Worm (Caenorhabditis elegans): ENCODE data around the gene M02D8.2.

ce11 chrX:8711141-8711645, 28.3 kb upstream of the M02D8.2 start, which contains the start of gene F53A9.1:
- TF ChIP-seq ces-1 (GFP tag; optimal IDR thresholded peaks at IDR 0.05): no peak
- no peak for TF ChIP-seq rnt-1 (tag; optimal IDR thresholded peaks at IDR 0.05)
- TF ChIP-seq blmp-1 (tag; optimal IDR thresholded peaks at IDR 0.05): no peak
- no peak for TF ChIP-seq unc-86 (tag; optimal IDR thresholded peaks at IDR 0.05)
- TF ChIP-seq jun-1 (tag; optimal IDR thresholded peaks at IDR 0.05): no peak
- TF ChIP-seq nhr-11 (tag; optimal IDR thresholded peaks at IDR 0.05): no peak

All from whole organism, L1 larva.